Worm (Caenorhabditis elegans): ENCODE data around the gene ctps-1.

ce11 chrV:16840961-16841360, 46.3 kb downstream of the ctps-1 start, which contains the start of gene clec-40:
- TF ChIP-seq unc-62 (GFP tag; optimal IDR thresholded peaks at IDR 0.05) (no peak), R02D3.7 (tag; optimal IDR thresholded peaks at IDR 0.05) (no peak), nhr-12 (tag; optimal IDR thresholded peaks at IDR 0.05) (no peak), unc-39 (tag; optimal IDR thresholded peaks at IDR 0.05) (no peak), lin-39 (tag; optimal IDR thresholded peaks at IDR 0.05) (no peak), nhr-23 (tag; optimal IDR thresholded peaks at IDR 0.05) (no peak)

All from whole organism, L3 larva.